Fruit fly (Drosophila melanogaster): ENCODE results near the gene CG6118.

Gene CG6118

dm6 chr3R:15427199-15427817 is 7.2 kb downstream of the CG6118 start:
- no peak for TF ChIP-seq ttk (optimal IDR thresholded peaks at IDR 0.05)
- no peak for TF ChIP-seq insv (optimal IDR thresholded peaks at IDR 0.05)
- TF ChIP-seq Sin3A (optimal IDR thresholded peaks at IDR 0.05) = no peak
- no peak for TF ChIP-seq psq (optimal IDR thresholded peaks at IDR 0.05)
- no peak for TF ChIP-seq Myc (optimal IDR thresholded peaks at IDR 0.05)
- TF ChIP-seq h (optimal IDR thresholded peaks at IDR 0.05) = no peak

- TF ChIP-seq h (optimal IDR thresholded peaks at IDR 0.05) (no peak), Myc (optimal IDR thresholded peaks at IDR 0.05) (no peak), ttk (optimal IDR thresholded peaks at IDR 0.05) (no peak), psq (optimal IDR thresholded peaks at IDR 0.05) (no peak), Sin3A (optimal IDR thresholded peaks at IDR 0.05) (no peak), insv (optimal IDR thresholded peaks at IDR 0.05) (no peak)
Measured at dm6 chr3R:15425638-15426487, 8.7 kb downstream of the CG6118 start.

dm6 chr3R:15424187-15424586 is 10.4 kb downstream of the CG6118 start:
- TF ChIP-seq Myc (optimal IDR thresholded peaks at IDR 0.05) = no peak

- no peak for TF ChIP-seq psq (optimal IDR thresholded peaks at IDR 0.05)
- no peak for TF ChIP-seq ttk (optimal IDR thresholded peaks at IDR 0.05)
- no peak for TF ChIP-seq Sin3A (optimal IDR thresholded peaks at IDR 0.05)
- TF ChIP-seq h (optimal IDR thresholded peaks at IDR 0.05) = no peak
- TF ChIP-seq Myc (optimal IDR thresholded peaks at IDR 0.05) = no peak
- TF ChIP-seq insv (optimal IDR thresholded peaks at IDR 0.05) = no peak
Measured at dm6 chr3R:15420375-15420931, 14.1 kb downstream of the CG6118 start.

dm6 chr3R:15418824-15419530 is 15.6 kb downstream of the CG6118 start:
- TF ChIP-seq h (optimal IDR thresholded peaks at IDR 0.05) = no peak
- TF ChIP-seq Myc (optimal IDR thresholded peaks at IDR 0.05) = no peak
- no peak for TF ChIP-seq psq (optimal IDR thresholded peaks at IDR 0.05)
- TF ChIP-seq Sin3A (optimal IDR thresholded peaks at IDR 0.05) = no peak
- no peak for TF ChIP-seq insv (optimal IDR thresholded peaks at IDR 0.05)
- no peak for TF ChIP-seq ttk (optimal IDR thresholded peaks at IDR 0.05)

- TF ChIP-seq Sin3A (optimal IDR thresholded peaks at IDR 0.05) = no peak
- TF ChIP-seq insv (optimal IDR thresholded peaks at IDR 0.05) = no peak
- TF ChIP-seq ttk (optimal IDR thresholded peaks at IDR 0.05) = no peak
- no peak for TF ChIP-seq psq (optimal IDR thresholded peaks at IDR 0.05)
- no peak for TF ChIP-seq h (optimal IDR thresholded peaks at IDR 0.05)
- TF ChIP-seq Myc (optimal IDR thresholded peaks at IDR 0.05) = no peak
Measured at dm6 chr3R:15417761-15418754, 16.5 kb downstream of the CG6118 start.

dm6 chr3R:15414936-15415601 is 19.5 kb downstream of the CG6118 start:
- TF ChIP-seq h (optimal IDR thresholded peaks at IDR 0.05) = no peak
- no peak for TF ChIP-seq ttk (optimal IDR thresholded peaks at IDR 0.05)
- no peak for TF ChIP-seq insv (optimal IDR thresholded peaks at IDR 0.05)

dm6 chr3R:15410689-15411587 is 23.6 kb downstream of the CG6118 start:
- TF ChIP-seq Myc (optimal IDR thresholded peaks at IDR 0.05) (no peak), insv (optimal IDR thresholded peaks at IDR 0.05) (no peak)

- TF ChIP-seq Sin3A (optimal IDR thresholded peaks at IDR 0.05) = no peak
- TF ChIP-seq ttk (optimal IDR thresholded peaks at IDR 0.05) = no peak
- TF ChIP-seq psq (optimal IDR thresholded peaks at IDR 0.05) = no peak
- TF ChIP-seq h (optimal IDR thresholded peaks at IDR 0.05) = no peak
- no peak for TF ChIP-seq insv (optimal IDR thresholded peaks at IDR 0.05)
Measured at dm6 chr3R:15409772-15410688, 24.5 kb downstream of the CG6118 start.

Measured in Kc167 (cell line).